Fruit fly (Drosophila melanogaster): Measurements from ENCODE around the gene bard.

Gene bard

dm6 chr3R:18050585-18050984, 30.3 kb upstream of the bard start:
- TF ChIP-seq dsf (GFP tag; optimal IDR thresholded peaks at IDR 0.05; ENCODE audit: borderline replicate concordance) (no peak), CG9705 (GFP tag; optimal IDR thresholded peaks at IDR 0.05) (no peak), ey (GFP tag; optimal IDR thresholded peaks at IDR 0.05) (no peak), h (GFP tag; optimal IDR thresholded peaks at IDR 0.05) (no peak), br (GFP tag; optimal IDR thresholded peaks at IDR 0.05) (no peak), pan (optimal IDR thresholded peaks at IDR 0.05) (no peak), CG32264 (GFP tag; optimal IDR thresholded peaks at IDR 0.05) (no peak), CrebA (GFP tag; optimal IDR thresholded peaks at IDR 0.05; ENCODE audit: borderline replicate concordance) (no peak), Sp1 (GFP tag; optimal IDR thresholded peaks at IDR 0.05) (no peak), woc (GFP tag; optimal IDR thresholded peaks at IDR 0.05) (no peak), GATAd (GFP tag; optimal IDR thresholded peaks at IDR 0.05) (no peak), Mio (GFP tag; optimal IDR thresholded peaks at IDR 0.05) (no peak), OdsH (GFP tag; optimal IDR thresholded peaks at IDR 0.05) (no peak), brk (GFP tag; optimal IDR thresholded peaks at IDR 0.05) (no peak), N (GFP tag; optimal IDR thresholded peaks at IDR 0.05) (no peak), Dif (GFP tag; optimal IDR thresholded peaks at IDR 0.05; ENCODE audit: partially characterized antibody) (no peak), lola (GFP tag; optimal IDR thresholded peaks at IDR 0.05) (no peak)

DNA sequence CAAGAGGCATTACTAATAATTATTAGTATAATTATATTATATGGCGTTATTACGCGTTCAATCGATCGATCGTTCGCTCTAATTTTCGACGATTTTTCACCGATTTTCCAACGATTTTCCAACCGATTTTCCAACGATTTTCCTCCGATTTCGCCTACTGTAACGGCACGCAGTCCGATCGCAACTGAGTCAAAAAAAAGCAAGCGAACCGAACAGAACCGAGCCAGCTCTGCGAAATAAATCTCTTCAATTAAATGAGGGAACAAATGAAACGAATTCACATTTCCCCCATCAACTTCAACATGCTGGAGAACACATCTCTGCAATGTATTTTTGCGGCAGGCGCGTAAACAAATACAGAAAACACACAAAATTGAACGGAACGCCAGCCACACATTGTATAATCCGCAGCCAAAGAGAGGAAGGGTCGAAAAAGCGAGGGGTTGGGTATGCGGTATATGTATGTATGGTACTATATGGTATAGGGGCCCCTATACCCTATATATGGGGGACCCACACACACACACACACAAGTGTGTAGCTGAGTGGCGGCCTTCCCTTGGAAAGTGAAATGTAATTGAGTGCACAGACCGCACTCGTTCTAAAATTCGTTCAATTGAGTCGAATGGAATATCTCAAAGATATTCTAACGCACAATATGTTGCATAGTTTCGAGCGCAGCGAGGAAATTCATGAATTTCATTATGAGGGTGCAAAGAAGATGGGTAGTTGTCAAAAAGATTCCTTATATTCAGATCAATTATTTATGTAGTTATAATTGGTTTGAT, 27.9 kb upstream of the bard start, which contains the start of gene htl:
Gene htl (minus strand): TSS at position 186 of the 788 bp plus-strand sequence.
- no peak for TF ChIP-seq Rel (GFP tag; optimal IDR thresholded peaks at IDR 0.05)
- TF ChIP-seq Rel (tag; optimal IDR thresholded peaks at IDR 0.05) = no peak
- TF ChIP-seq sv (GFP tag; optimal IDR thresholded peaks at IDR 0.05) = no peak
- TF ChIP-seq h (GFP tag; optimal IDR thresholded peaks at IDR 0.05) = no peak
- no peak for TF ChIP-seq Dif (GFP tag; optimal IDR thresholded peaks at IDR 0.05; ENCODE audit: partially characterized antibody)
- TF ChIP-seq rgr (GFP tag; optimal IDR thresholded peaks at IDR 0.05) = no peak
- TF ChIP-seq Mio (GFP tag; optimal IDR thresholded peaks at IDR 0.05) = no peak
- no peak for TF ChIP-seq pan (optimal IDR thresholded peaks at IDR 0.05)
- no peak for TF ChIP-seq br (GFP tag; optimal IDR thresholded peaks at IDR 0.05)
- TF ChIP-seq lola (GFP tag; optimal IDR thresholded peaks at IDR 0.05) = no peak
- no peak for TF ChIP-seq sage (GFP tag; optimal IDR thresholded peaks at IDR 0.05)
- TF ChIP-seq Hr83 (GFP tag; optimal IDR thresholded peaks at IDR 0.05; ENCODE audit: poor library complexity, severe bottlenecking) = no peak
- no peak for TF ChIP-seq foxo (GFP tag; optimal IDR thresholded peaks at IDR 0.05)
- no peak for TF ChIP-seq CG32264 (GFP tag; optimal IDR thresholded peaks at IDR 0.05)
- TF ChIP-seq CG9705 (GFP tag; optimal IDR thresholded peaks at IDR 0.05) = no peak
- no peak for TF ChIP-seq Myc (optimal IDR thresholded peaks at IDR 0.05)
- no peak for TF ChIP-seq Hnf4 (GFP tag; optimal IDR thresholded peaks at IDR 0.05)

dm6 chr3R:18058401-18058800, 22.4 kb upstream of the bard start:
- TF ChIP-seq dl (GFP tag; optimal IDR thresholded peaks at IDR 0.05; ENCODE audit: insufficient read depth in 1 of 2, partially characterized antibody in 2 of 2) = no peak
- TF ChIP-seq Mio (GFP tag; optimal IDR thresholded peaks at IDR 0.05) = no peak

DNA sequence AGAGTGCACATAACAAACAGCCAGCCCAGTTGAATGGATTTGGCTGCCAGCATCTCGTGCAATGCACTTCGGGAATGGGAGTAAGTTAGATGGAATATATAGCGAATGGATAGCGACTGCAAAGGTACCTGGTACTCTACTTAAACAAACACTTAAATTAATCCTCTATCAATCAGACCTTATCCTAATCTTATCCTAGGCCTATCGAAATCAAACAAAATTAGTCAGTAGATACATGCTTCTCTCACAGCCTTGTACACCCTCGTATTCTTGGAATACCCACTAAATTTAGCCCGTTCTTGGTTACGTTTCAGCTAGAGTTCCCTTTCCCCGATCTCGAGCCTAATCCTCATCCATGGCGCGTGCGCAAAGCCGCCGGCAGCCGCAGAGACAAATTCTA, 20.3 kb upstream of the bard start:
- TF ChIP-seq CG9705 (GFP tag; optimal IDR thresholded peaks at IDR 0.05) (no peak), tai (GFP tag; optimal IDR thresholded peaks at IDR 0.05) (no peak), Rel (GFP tag; optimal IDR thresholded peaks at IDR 0.05) (no peak), Rel (tag; optimal IDR thresholded peaks at IDR 0.05) (no peak), pan (optimal IDR thresholded peaks at IDR 0.05) (no peak)

- peak; percentile 10 for TF ChIP-seq Myc (optimal IDR thresholded peaks at IDR 0.05)
- TF ChIP-seq Hr83 (GFP tag; optimal IDR thresholded peaks at IDR 0.05; ENCODE audit: poor library complexity, severe bottlenecking) = no peak
Measured at dm6 chr3R:18063168-18063792, 17.6 kb upstream of the bard start.

dm6 chr3R:18064369-18064768, 16.5 kb upstream of the bard start:
- TF ChIP-seq CG9705 (GFP tag; optimal IDR thresholded peaks at IDR 0.05) = no peak
- TF ChIP-seq dsf (GFP tag; optimal IDR thresholded peaks at IDR 0.05; ENCODE audit: borderline replicate concordance) = no peak
- TF ChIP-seq rgr (GFP tag; optimal IDR thresholded peaks at IDR 0.05) = no peak
- TF ChIP-seq foxo (GFP tag; optimal IDR thresholded peaks at IDR 0.05) = no peak
- TF ChIP-seq lola (GFP tag; optimal IDR thresholded peaks at IDR 0.05) = no peak
- no peak for TF ChIP-seq Dif (GFP tag; optimal IDR thresholded peaks at IDR 0.05; ENCODE audit: partially characterized antibody)
- TF ChIP-seq h (GFP tag; optimal IDR thresholded peaks at IDR 0.05) = no peak
- no peak for TF ChIP-seq OdsH (GFP tag; optimal IDR thresholded peaks at IDR 0.05)
- no peak for TF ChIP-seq jim (GFP tag; optimal IDR thresholded peaks at IDR 0.05)
- no peak for TF ChIP-seq Sp1 (GFP tag; optimal IDR thresholded peaks at IDR 0.05)

Measured in whole organism, wandering third instar larva.